Fruit fly (Drosophila melanogaster): ENCODE data around the gene CG6912.

CG6912 gene

dm6 chr3R:15139816-15140473 is 3.1 kb upstream of the CG6912 start, which contains the start of gene CG3987:
CG3987 (plus strand) TSS chr3R:15139958.
- TF ChIP-seq Dif (GFP tag; optimal IDR thresholded peaks at IDR 0.05; ENCODE audit: partially characterized antibody) (peak; percentile 62), Vsx2 (GFP tag; optimal IDR thresholded peaks at IDR 0.05; ENCODE audit: partially characterized antibody) (peak; percentile 58), sv (GFP tag; optimal IDR thresholded peaks at IDR 0.05) (no peak), Mio (GFP tag; optimal IDR thresholded peaks at IDR 0.05) (no peak), OdsH (GFP tag; optimal IDR thresholded peaks at IDR 0.05) (no peak), br (GFP tag; optimal IDR thresholded peaks at IDR 0.05) (no peak), N (GFP tag; optimal IDR thresholded peaks at IDR 0.05) (no peak), Dfd (GFP tag; optimal IDR thresholded peaks at IDR 0.05) (no peak), Rel (GFP tag; optimal IDR thresholded peaks at IDR 0.05) (no peak), Rel (tag; optimal IDR thresholded peaks at IDR 0.05) (peak; percentile 98), pan (optimal IDR thresholded peaks at IDR 0.05) (no peak)

- TF ChIP-seq Sp1 (GFP tag; optimal IDR thresholded peaks at IDR 0.05) = peak; percentile 62
- peak; percentile 51 for TF ChIP-seq ey (GFP tag; optimal IDR thresholded peaks at IDR 0.05)
- TF ChIP-seq Vsx2 (GFP tag; optimal IDR thresholded peaks at IDR 0.05; ENCODE audit: partially characterized antibody) = peak; percentile 2
- TF ChIP-seq jim (GFP tag; optimal IDR thresholded peaks at IDR 0.05) = no peak
- peak; percentile 24 for TF ChIP-seq sv (GFP tag; optimal IDR thresholded peaks at IDR 0.05)
- peak; percentile 34 for TF ChIP-seq rgr (GFP tag; optimal IDR thresholded peaks at IDR 0.05)
- TF ChIP-seq Mio (GFP tag; optimal IDR thresholded peaks at IDR 0.05) = no peak
- no peak for TF ChIP-seq CG32264 (GFP tag; optimal IDR thresholded peaks at IDR 0.05)
- TF ChIP-seq N (GFP tag; optimal IDR thresholded peaks at IDR 0.05) = no peak
- no peak for TF ChIP-seq dmrt93B (GFP tag; optimal IDR thresholded peaks at IDR 0.05)
- TF ChIP-seq h (GFP tag; optimal IDR thresholded peaks at IDR 0.05) = no peak
- no peak for TF ChIP-seq dsf (GFP tag; optimal IDR thresholded peaks at IDR 0.05; ENCODE audit: borderline replicate concordance)
- no peak for TF ChIP-seq usp (GFP tag; optimal IDR thresholded peaks at IDR 0.05)
- TF ChIP-seq fru (GFP tag; optimal IDR thresholded peaks at IDR 0.05) = peak; percentile 46
- TF ChIP-seq tai (GFP tag; optimal IDR thresholded peaks at IDR 0.05) = no peak
- TF ChIP-seq Jra (GFP tag; optimal IDR thresholded peaks at IDR 0.05) = no peak
- TF ChIP-seq OdsH (GFP tag; optimal IDR thresholded peaks at IDR 0.05) = peak; percentile 37
- TF ChIP-seq br (GFP tag; optimal IDR thresholded peaks at IDR 0.05) = no peak
- TF ChIP-seq Hr78 (GFP tag; optimal IDR thresholded peaks at IDR 0.05) = no peak
- peak in 1 of 2 experiments; percentile 31 for TF ChIP-seq foxo (GFP tag; optimal IDR thresholded peaks at IDR 0.05)
- TF ChIP-seq dl (GFP tag; optimal IDR thresholded peaks at IDR 0.05; ENCODE audit: insufficient read depth in 1 of 2, partially characterized antibody in 2 of 2) = no peak
- peak; percentile 16 for TF ChIP-seq HLH106 (tag; optimal IDR thresholded peaks at IDR 0.05)
- peak; percentile 15 for TF ChIP-seq psq (GFP tag; optimal IDR thresholded peaks at IDR 0.05)
- TF ChIP-seq brk (GFP tag; optimal IDR thresholded peaks at IDR 0.05) = no peak
These were observed 2.4 kb upstream of the CG6912 start for dm6 chr3R:15139010-15139815.

- TF ChIP-seq N (GFP tag; optimal IDR thresholded peaks at IDR 0.05) (no peak), sv (GFP tag; optimal IDR thresholded peaks at IDR 0.05) (no peak), foxo (GFP tag; optimal IDR thresholded peaks at IDR 0.05) (no peak), rgr (GFP tag; optimal IDR thresholded peaks at IDR 0.05) (no peak), ey (GFP tag; optimal IDR thresholded peaks at IDR 0.05) (no peak), psq (GFP tag; optimal IDR thresholded peaks at IDR 0.05) (no peak), CG32264 (GFP tag; optimal IDR thresholded peaks at IDR 0.05) (no peak), pan (optimal IDR thresholded peaks at IDR 0.05) (no peak), usp (GFP tag; optimal IDR thresholded peaks at IDR 0.05) (no peak), HLH106 (tag; optimal IDR thresholded peaks at IDR 0.05) (no peak), br (GFP tag; optimal IDR thresholded peaks at IDR 0.05) (no peak), h (GFP tag; optimal IDR thresholded peaks at IDR 0.05) (no peak), dmrt93B (GFP tag; optimal IDR thresholded peaks at IDR 0.05) (no peak), sage (GFP tag; optimal IDR thresholded peaks at IDR 0.05) (no peak), Vsx2 (GFP tag; optimal IDR thresholded peaks at IDR 0.05; ENCODE audit: partially characterized antibody) (no peak), Rel (GFP tag; optimal IDR thresholded peaks at IDR 0.05) (no peak), Rel (tag; optimal IDR thresholded peaks at IDR 0.05) (no peak), Myc (optimal IDR thresholded peaks at IDR 0.05) (no peak), Dif (GFP tag; optimal IDR thresholded peaks at IDR 0.05; ENCODE audit: partially characterized antibody) (no peak), Abd-B (GFP tag; optimal IDR thresholded peaks at IDR 0.05) (no peak), Jra (GFP tag; optimal IDR thresholded peaks at IDR 0.05) (no peak)
These were observed 1.4 kb upstream of the CG6912 start for dm6 chr3R:15138251-15138650.
